Fruit fly (Drosophila melanogaster) whole organism, larva: ENCODE results near the gene CG43658.

Experiments
- noc ChIP-seq: fragments of 200-800 bp; sonication (Bioruptor generic); optimal IDR thresholded peaks from 3 replicates; lab custom pipeline; 2019; ENCODE audit warnings: missing biosample characterization, mild to moderate bottlenecking, missing genetic modification characterization, moderate library complexity

CG43658 gene

dm6 chrX:17577356-17577755 is 16.4 kb upstream of the CG43658 start:
- no peak for TF ChIP-seq noc (tag; lab: Kevin White, UChicago)

DNA sequence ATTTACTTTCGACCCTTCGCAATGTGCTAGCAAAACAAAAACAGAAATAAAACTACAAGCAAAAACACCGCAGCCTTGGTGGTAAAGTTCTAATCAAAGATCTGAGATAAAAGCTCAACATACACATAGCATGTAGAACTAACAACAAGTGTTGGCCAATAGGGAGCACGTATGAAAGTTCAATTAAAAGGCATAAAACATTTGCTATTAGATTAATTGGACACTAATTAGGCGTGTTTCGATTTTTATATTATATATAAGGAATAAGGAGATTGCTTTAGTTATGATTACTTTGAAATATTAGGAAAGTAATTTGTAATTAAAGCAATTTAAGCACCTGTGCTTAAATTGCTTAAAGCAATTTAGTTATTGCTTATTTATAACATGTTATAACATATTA is 15.6 kb upstream of the CG43658 start:
- TF ChIP-seq noc (tag; lab: Kevin White, UChicago) = peak; percentile 13

- TF ChIP-seq noc (tag; lab: Kevin White, UChicago) = no peak
Observed at dm6 chrX:17575846-17576245, 14.9 kb upstream of the CG43658 start.

DNA sequence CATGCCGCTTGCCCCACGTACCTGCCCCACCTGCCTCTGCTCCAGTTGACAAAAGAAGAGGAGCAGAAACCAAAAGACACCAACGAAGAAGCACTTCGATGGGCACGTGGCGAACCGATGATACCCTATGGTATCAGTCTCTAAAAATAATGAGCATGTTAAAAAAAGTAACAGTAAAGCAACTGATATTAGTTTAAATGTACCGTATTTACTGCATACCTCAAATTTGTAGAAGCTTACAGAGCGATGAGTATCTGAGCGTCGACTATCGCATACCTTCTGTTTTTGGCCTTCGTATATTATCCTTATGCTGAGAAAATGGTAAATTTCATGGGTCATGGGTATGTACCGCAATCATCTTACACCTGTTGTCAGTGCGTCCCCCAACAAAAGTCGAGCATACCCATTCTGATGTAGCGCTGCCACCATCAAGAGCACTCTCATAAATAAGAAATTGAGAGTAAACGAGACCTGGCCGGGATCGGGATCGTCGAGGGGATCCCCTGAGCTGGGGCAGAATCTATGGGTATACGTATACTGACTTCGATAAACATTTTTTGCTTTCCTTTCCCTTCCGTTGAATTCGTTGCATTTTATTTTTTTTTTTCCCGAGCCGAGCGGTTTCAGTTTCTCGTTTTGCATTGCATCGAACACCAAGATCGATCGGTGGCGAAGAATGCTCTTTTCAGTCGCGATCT is 10.1 kb upstream of the CG43658 start:
- no peak for TF ChIP-seq noc (tag; lab: Kevin White, UChicago)

- no peak for TF ChIP-seq noc (tag; lab: Kevin White, UChicago)
Observed at dm6 chrX:17569128-17569527, 8.1 kb upstream of the CG43658 start, which contains the start of gene ppk23. ppk23 (minus strand) TSS chrX:17569228.

DNA sequence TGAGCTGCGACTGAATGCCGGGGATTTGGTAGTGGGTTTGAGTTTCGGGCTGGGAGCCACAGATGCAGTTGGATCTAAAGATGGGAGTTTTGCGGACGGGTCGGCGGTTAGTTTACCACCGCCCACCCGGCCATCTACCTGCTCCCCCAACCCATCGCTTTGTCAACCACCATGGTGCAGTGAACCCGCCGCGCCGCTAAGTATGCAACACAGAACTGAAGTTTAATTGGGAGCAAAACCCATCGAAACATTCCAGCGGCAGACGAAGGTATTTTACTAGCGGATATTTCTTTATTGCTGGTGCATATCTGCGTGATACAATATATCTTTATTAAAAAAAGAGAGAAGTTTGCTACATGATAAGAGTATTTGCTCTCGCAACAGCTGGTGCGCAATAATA is 5.1 kb upstream of the CG43658 start:
- no peak for TF ChIP-seq noc (tag; lab: Kevin White, UChicago)

DNA sequence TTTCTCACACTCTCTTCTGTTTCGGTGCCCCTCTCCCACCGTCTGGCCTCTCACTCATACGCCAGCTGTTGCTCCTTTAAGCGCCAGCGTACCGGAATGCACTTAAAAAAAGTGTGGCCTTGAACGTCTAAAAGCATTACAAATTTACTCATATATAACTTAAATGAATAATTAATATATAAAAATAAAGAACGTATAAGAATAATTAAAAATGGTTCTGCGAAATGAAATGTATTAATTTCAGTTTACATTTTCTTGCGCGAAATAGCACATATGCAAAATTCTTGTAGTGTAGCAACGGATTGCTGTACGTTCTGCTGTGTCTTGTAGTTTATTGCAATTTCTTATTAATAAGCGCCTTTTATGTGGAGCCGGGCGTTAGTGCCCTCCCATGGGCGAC is 1.6 kb upstream of the CG43658 start:
- no peak for TF ChIP-seq noc (tag; lab: Kevin White, UChicago)

- no peak for TF ChIP-seq noc (tag; lab: Kevin White, UChicago)
Observed at dm6 chrX:17561943-17562313, 948 bp upstream of the CG43658 start.

- no peak for TF ChIP-seq noc (tag; lab: Kevin White, UChicago)
Observed at dm6 chrX:17558708-17559107, 2.3 kb downstream of the CG43658 start.

DNA sequence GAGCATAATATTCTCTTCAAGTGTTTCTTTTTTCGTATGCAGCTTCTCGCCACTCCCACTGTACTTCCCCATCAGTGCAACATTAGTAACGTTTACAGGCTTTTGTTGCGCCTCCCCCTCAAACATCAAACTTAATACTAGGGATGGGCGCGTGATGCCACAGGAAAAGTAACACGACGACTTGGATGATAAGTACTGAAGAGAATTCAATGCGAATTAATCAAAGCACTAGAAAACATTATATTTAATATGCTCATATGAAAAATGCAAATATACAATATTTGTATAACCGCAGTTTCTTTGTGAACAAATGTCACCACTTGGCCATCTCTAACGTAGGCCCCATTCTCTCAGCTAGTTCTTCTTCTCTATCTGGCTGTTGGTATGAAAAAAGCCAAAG is 5.8 kb downstream of the CG43658 start:
- no peak for TF ChIP-seq noc (tag; lab: Kevin White, UChicago)

DNA sequence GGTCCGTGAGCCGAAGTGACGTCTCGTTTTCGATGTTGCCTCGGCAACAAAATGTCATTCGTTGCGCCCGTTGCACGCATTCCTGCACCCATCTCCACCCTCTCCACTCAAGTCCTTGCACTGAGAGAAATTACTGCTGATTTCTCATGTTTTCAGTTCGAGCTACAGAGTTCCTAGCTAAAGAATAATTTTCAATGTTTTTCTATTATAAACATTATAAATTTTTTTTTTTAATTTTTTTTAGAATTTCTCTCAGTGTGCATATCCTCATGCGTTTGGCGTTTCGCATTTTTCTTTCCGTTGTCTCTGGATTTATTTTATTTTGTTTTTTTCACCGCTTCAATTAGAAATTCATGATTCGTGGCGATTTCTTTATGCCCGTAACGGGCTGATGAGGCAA is 10.0 kb downstream of the CG43658 start:
- TF ChIP-seq noc (tag; lab: Kevin White, UChicago) = no peak

DNA sequence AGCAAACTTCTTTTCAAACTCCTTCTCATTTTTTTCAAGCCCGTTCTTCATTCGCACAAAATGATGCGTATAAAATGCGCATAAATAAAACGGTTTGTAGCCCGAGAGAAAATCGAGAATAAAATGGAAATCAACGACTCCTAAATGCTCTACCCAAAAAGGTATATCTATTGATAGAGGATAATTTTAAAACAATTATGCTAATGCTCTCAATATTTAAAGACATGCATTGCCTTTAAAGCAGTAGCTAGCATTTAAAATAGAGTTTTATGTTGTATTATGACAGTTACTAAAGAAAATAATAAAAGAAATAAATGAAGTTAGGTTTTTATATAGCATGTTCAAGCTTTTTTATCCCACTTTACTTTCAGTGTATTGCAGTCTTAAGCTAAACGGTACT is 10.7 kb downstream of the CG43658 start:
- no peak for TF ChIP-seq noc (tag; lab: Kevin White, UChicago)

- no peak for TF ChIP-seq noc (tag; lab: Kevin White, UChicago)
Observed at dm6 chrX:17545580-17545979, 15.4 kb downstream of the CG43658 start.

- no peak for TF ChIP-seq noc (tag; lab: Kevin White, UChicago)
Observed at dm6 chrX:17544409-17544808, 16.6 kb downstream of the CG43658 start.

dm6 chrX:17543324-17543723 is 17.7 kb downstream of the CG43658 start:
- no peak for TF ChIP-seq noc (tag; lab: Kevin White, UChicago)

DNA sequence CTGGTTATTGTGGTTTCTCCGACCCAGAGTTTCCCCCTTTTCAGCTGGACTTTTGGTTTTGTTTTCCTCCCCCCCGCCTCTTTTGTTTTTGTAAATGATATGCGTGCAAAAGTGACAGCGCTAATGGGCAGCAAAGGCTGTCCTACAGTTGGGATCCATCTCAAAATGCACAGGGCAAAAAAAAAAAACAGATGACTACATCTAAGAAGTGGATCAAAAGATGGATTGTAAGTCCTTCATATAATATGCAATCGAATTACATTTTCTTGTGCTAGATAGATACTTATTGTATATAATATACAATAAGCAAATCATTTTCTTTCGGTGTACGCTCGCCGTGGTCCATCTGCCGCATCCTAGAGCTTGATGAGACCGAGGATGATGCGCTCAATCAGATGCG is 18.3 kb downstream of the CG43658 start:
- TF ChIP-seq noc (tag; lab: Kevin White, UChicago) = no peak

DNA sequence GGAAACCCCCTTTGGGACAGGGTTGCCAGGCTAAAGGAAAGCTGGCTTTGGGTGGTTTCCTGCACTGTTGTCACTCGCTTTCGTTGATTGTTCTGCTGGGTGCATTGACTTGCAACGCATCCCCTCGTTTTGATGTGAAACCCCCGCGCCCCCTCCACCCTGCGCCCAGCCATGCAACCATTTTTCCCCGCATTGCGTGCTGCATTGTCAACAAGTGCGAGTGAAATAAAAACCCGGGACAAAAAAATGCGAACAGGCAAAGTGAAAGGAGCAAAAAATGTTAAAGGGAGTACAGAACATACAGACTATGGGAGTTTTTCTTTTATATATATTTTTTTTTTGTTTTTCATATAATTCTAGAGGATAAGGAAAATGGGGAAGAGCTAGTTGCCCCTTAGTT is 22.6 kb downstream of the CG43658 start:
- TF ChIP-seq noc (tag; lab: Kevin White, UChicago) = no peak

DNA sequence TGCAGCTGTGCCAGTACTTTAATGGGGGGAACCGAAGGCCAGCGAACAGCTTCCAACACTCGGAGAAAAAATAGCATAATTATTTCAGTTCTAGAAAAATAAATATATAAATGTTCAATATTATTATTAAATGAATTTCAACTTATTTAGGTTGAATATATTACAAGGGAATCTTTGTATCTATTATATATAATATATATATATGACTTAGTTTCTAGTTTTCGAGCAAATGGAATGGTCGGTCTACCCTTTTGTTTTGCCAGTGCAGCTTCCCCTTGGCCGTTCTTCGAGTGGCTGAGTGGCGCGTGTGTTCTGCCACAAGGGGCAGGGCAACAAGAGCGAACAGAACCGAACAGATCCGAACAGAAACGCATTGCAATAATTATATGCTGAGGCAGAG is 23.7 kb downstream of the CG43658 start:
- TF ChIP-seq noc (tag; lab: Kevin White, UChicago) = no peak
